Fruit fly (Drosophila melanogaster): Measurements from ENCODE around the gene Drsl2.
A peak's percentile ranks its signal among the peaks of the same experiment; 100 is the strongest.

The Drsl2 gene

DNA sequence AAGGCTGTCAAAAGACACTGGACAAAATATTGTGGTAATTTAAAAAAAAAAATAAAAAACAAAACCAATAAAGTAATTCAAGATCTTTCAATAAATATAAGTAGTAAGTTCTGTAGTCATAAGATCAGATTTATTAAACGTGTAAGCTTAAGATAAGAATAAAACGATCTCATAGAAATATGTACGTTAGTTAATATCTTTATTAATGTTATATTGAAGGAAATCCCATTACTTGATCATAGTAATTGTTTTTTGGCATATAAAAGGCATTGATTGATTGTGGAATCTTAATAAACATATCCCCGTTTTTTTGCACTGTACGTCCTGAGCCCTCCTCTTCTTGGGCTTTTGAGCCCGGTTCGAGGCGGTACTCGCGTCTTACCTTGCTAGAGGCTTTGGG is 29.1 kb downstream of the Drsl2 start (continued):
- TF ChIP-seq CG4318 (GFP tag; optimal IDR thresholded peaks at IDR 0.05) = peak; percentile 7
- peak; percentile 70 for TF ChIP-seq CG3919 (GFP tag; optimal IDR thresholded peaks at IDR 0.05)
- TF ChIP-seq Lpt (GFP tag; optimal IDR thresholded peaks at IDR 0.05) = no peak
- TF ChIP-seq CG9139 (GFP tag; optimal IDR thresholded peaks at IDR 0.05) = no peak
- TF ChIP-seq Sox102F (GFP tag; optimal IDR thresholded peaks at IDR 0.05) = peak; percentile 70
- peak; percentile 62 for TF ChIP-seq Ets21C (GFP tag; optimal IDR thresholded peaks at IDR 0.05)
- TF ChIP-seq CG8632 (GFP tag; optimal IDR thresholded peaks at IDR 0.05) = peak; percentile 81
- TF ChIP-seq acj6 (GFP tag; optimal IDR thresholded peaks at IDR 0.05) = peak; percentile 82
- TF ChIP-seq Blimp-1 (GFP tag; optimal IDR thresholded peaks at IDR 0.05) = peak; percentile 65
- TF ChIP-seq lz (GFP tag; optimal IDR thresholded peaks at IDR 0.05) = peak; percentile 82
- no peak for TF ChIP-seq Hr38 (GFP tag; optimal IDR thresholded peaks at IDR 0.05)
- peak; percentile 91 for TF ChIP-seq Eip78C (GFP tag)
- TF ChIP-seq CG15336 (GFP tag; IDR thresholded peaks at IDR 0.05) = peak; percentile 42
- TF ChIP-seq dac (GFP tag; optimal IDR thresholded peaks at IDR 0.05) = no peak
- TF ChIP-seq OdsH (GFP tag; optimal IDR thresholded peaks at IDR 0.05) = peak; percentile 75
- no peak for TF ChIP-seq CG16779 (tag; optimal IDR thresholded peaks at IDR 0.05)
- peak; percentile 85 for TF ChIP-seq CG34406 (GFP tag; optimal IDR thresholded peaks at IDR 0.05)
- peak; percentile 1 for TF ChIP-seq CG6808 (GFP tag; optimal IDR thresholded peaks at IDR 0.05)
- peak; percentile 80 for TF ChIP-seq achi (GFP tag; optimal IDR thresholded peaks at IDR 0.05)
- peak; percentile 8 for TF ChIP-seq CG10669 (GFP tag; optimal IDR thresholded peaks at IDR 0.05)
- TF ChIP-seq Sox15 (GFP tag; optimal IDR thresholded peaks at IDR 0.05) = peak; percentile 49
- peak; percentile 55 for TF ChIP-seq CG8319 (GFP tag; optimal IDR thresholded peaks at IDR 0.05)
- TF ChIP-seq Smox (GFP tag; optimal IDR thresholded peaks at IDR 0.05) = peak; percentile 88
- TF ChIP-seq CG6163 (GFP tag; IDR thresholded peaks at IDR 0.05) = no peak

DNA sequence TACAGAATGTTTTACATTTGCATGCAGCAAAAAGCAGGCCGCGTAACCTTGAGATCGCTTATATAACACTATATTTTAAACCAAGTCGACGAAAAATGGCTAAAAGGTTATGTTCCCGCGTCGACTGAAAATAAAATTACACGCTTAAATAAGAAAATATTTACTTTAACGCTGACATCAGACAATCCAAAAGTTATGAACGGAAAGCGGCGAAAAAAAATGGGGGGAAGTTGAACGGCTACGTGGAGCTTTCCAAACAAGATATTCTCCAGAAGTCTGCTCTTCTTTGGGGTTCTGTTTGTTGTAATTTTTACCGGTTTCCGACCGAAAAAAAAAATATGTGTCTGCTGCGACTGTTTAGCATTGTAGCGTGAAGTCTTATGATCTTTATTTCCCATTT is 30.4 kb downstream of the Drsl2 start:
- TF ChIP-seq CG6276 (GFP tag; optimal IDR thresholded peaks at IDR 0.05) = no peak
- peak; percentile 52 for TF ChIP-seq fkh (GFP tag; optimal IDR thresholded peaks at IDR 0.05)
- TF ChIP-seq CG6854 (GFP tag; optimal IDR thresholded peaks at IDR 0.05) = peak; percentile 7
- TF ChIP-seq net (GFP tag; optimal IDR thresholded peaks at IDR 0.05) = no peak
- peak; percentile 47 for TF ChIP-seq svp (GFP tag)
- peak; percentile 45 for TF ChIP-seq vri (GFP tag; optimal IDR thresholded peaks at IDR 0.05)
- TF ChIP-seq fd59A (GFP tag; optimal IDR thresholded peaks at IDR 0.05) = no peak

DNA sequence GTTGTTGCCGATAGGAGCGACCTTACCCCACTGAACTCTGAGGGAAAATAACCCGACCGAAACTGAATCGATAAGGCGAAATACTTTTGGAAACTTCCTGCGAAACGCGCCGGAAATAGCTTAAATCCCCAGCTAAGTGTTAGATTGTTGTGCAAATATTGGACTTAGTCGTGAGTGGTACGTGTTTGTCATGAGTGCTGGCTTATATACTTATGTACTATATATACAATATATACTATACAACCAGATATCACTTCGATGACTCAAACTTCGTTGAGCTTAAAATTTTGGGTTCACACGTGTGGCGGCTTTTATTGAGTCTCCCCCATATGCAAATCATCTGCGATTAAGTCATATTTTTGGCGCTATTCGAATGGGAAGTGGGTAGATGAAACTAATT is 32.1 kb downstream of the Drsl2 start:
- TF ChIP-seq Ets96B (tag; optimal IDR thresholded peaks at IDR 0.05) (no peak), fkh (GFP tag; optimal IDR thresholded peaks at IDR 0.05) (peak; percentile 24)

DNA sequence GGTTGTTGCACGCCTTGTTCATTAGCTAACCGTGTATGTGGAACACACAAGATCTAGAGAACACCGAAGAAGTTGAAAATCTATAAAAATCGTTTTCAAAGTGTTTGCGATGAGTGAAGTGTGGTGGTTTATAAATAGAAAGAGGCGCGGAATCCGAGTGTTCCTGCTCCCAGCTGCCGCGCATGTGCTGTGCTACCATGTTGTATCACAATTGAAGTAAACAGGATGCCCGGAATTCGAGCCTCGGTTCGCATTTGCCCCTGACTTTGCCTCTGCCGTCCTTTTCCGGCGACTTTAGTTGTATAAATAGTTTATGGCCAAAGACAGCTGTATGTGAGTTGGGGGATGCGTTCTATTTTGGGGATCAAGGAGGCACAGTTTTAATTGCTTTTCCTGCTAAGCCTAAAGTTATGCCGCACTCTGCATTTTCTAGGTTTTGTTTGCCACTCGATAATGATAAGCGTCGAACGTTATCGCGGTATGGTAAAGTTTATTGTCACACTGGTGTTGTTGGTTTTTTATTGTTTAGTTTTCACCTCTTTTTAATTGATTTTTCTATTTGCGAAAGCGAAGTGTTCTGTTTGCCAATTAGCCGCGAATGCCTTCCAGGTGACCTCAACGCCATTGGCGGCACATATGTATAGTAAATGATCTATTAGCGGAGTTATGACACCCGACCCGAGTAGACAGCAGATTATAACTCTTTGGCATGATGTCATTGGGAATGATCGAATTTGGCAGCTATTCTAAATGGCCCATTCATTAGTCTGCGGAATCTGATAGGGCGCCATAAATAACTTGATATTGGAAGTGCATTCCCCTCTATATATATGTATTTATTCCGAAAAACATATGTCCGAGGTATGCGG is 35.0 kb downstream of the Drsl2 start:
- TF ChIP-seq Sox14 (GFP tag; optimal IDR thresholded peaks at IDR 0.05) (no peak), acj6 (GFP tag; optimal IDR thresholded peaks at IDR 0.05) (no peak), fkh (GFP tag; optimal IDR thresholded peaks at IDR 0.05) (peak; percentile 31), Eip75B (GFP tag; optimal IDR thresholded peaks at IDR 0.05) (no peak), ss (GFP tag; optimal IDR thresholded peaks at IDR 0.05) (no peak), CG3919 (GFP tag; optimal IDR thresholded peaks at IDR 0.05) (no peak), CG6792 (GFP tag; optimal IDR thresholded peaks at IDR 0.05) (no peak), CG16779 (tag; optimal IDR thresholded peaks at IDR 0.05) (no peak), CG34406 (GFP tag; optimal IDR thresholded peaks at IDR 0.05) (no peak), Ets21C (GFP tag; optimal IDR thresholded peaks at IDR 0.05) (no peak), Hr39 (GFP tag; optimal IDR thresholded peaks at IDR 0.05) (no peak), CG7368 (GFP tag; optimal IDR thresholded peaks at IDR 0.05) (no peak), CG10669 (GFP tag; optimal IDR thresholded peaks at IDR 0.05) (no peak), achi (GFP tag; optimal IDR thresholded peaks at IDR 0.05) (no peak), fd59A (GFP tag; optimal IDR thresholded peaks at IDR 0.05) (no peak), CG6854 (GFP tag; optimal IDR thresholded peaks at IDR 0.05) (no peak), vri (GFP tag; optimal IDR thresholded peaks at IDR 0.05) (peak; percentile 70), Lpt (GFP tag; optimal IDR thresholded peaks at IDR 0.05) (no peak), Hr4 (GFP tag; optimal IDR thresholded peaks at IDR 0.05) (no peak), CG9139 (GFP tag; optimal IDR thresholded peaks at IDR 0.05) (no peak), net (GFP tag; optimal IDR thresholded peaks at IDR 0.05) (peak; percentile 16), Met (GFP tag; optimal IDR thresholded peaks at IDR 0.05) (no peak), Ets96B (tag; optimal IDR thresholded peaks at IDR 0.05) (no peak), Hr38 (GFP tag; optimal IDR thresholded peaks at IDR 0.05) (no peak), cyc (GFP tag; optimal IDR thresholded peaks at IDR 0.05) (no peak), salr (GFP tag; optimal IDR thresholded peaks at IDR 0.05) (no peak), eg (GFP tag; IDR thresholded peaks at IDR 0.05) (peak; percentile 36; the same call in 1 of the 3 replicates)
